Worm (Caenorhabditis elegans): ENCODE measurements around the gene H20J04.1.

DNA sequence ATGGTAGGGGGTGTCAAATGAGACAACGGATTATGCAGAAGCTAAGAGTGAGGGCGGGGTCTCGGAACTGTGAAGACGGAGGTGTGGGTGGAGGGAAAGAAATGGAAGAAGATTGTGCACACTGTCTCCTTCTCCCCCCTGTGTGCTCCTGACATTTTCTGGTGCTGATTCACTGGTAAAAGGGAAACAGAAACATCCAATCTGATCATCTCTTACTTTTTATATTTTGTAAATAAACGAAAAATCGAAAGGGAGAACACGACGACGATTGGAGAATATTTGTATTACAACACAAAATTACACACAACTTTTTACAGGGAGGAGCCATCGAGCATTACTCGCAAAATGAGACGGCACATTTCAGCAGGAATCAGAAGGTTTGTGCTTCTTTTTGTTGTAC, 27.9 kb downstream of the H20J04.1 start, which contains the start of gene fkh-6:
- no peak for TF ChIP-seq snpc-1.2 (GFP tag; IDR thresholded peaks at IDR 0.05)
- no peak for TF ChIP-seq Y48G9A.11 (GFP tag; IDR thresholded peaks at IDR 0.05)
- no peak for TF ChIP-seq unc-62 (GFP tag; optimal IDR thresholded peaks at IDR 0.05 in 1 of 2)
- no peak for TF ChIP-seq unc-62 (tag; optimal IDR thresholded peaks at IDR 0.05)
- no peak for TF ChIP-seq lsy-2 (tag; optimal IDR thresholded peaks at IDR 0.05)
- TF ChIP-seq sdz-12 (GFP tag; optimal IDR thresholded peaks at IDR 0.05), result no peak
- no peak for TF ChIP-seq ama-1 (optimal IDR thresholded peaks at IDR 0.05)
- TF ChIP-seq nhr-77 (tag; optimal IDR thresholded peaks at IDR 0.05), result no peak
- TF ChIP-seq lin-39 (tag; optimal IDR thresholded peaks at IDR 0.05), result no peak
- no peak for TF ChIP-seq duxl-1 (tag; optimal IDR thresholded peaks at IDR 0.05; ENCODE audit: poor library complexity)
- no peak for TF ChIP-seq aly-2 (tag; optimal IDR thresholded peaks at IDR 0.05)
- TF ChIP-seq unc-130 (GFP tag; optimal IDR thresholded peaks at IDR 0.05), result no peak
- TF ChIP-seq gei-8 (GFP tag; optimal IDR thresholded peaks at IDR 0.05), result no peak
- TF ChIP-seq nhr-237 (tag; optimal IDR thresholded peaks at IDR 0.05), result no peak
